Fruit fly (Drosophila melanogaster): ENCODE measurements around the gene alpha4GT1.

dm6 chr2L:3006194-3006593 is 16.7 kb downstream of the alpha4GT1 start:
- TF ChIP-seq CG3032 (tag; optimal IDR thresholded peaks at IDR 0.05) (no peak), OdsH (GFP tag; optimal IDR thresholded peaks at IDR 0.05) (no peak), CG34406 (GFP tag; optimal IDR thresholded peaks at IDR 0.05) (no peak), CG15336 (GFP tag; IDR thresholded peaks at IDR 0.05) (no peak), Eip78C (GFP tag) (no peak), CG6854 (GFP tag; optimal IDR thresholded peaks at IDR 0.05) (no peak), Lpt (GFP tag; optimal IDR thresholded peaks at IDR 0.05) (no peak), Eip75B (GFP tag; optimal IDR thresholded peaks at IDR 0.05) (no peak), CG7368 (GFP tag; optimal IDR thresholded peaks at IDR 0.05) (no peak), CG4318 (GFP tag; optimal IDR thresholded peaks at IDR 0.05) (no peak), Sox14 (GFP tag; optimal IDR thresholded peaks at IDR 0.05) (no peak), CG8632 (GFP tag; optimal IDR thresholded peaks at IDR 0.05) (no peak)

Data from whole organism, prepupa.